Worm (Caenorhabditis elegans): ENCODE data around the gene W02B12.1.
A peak's percentile ranks its signal among the peaks of the same experiment; 100 is the strongest.
"Not testable (repeated sequence)": the region's sequence is repeated elsewhere in the genome, so short reads cannot be mapped to it uniquely, and the experiment has no call there.

The W02B12.1 gene

ce11 chrII:11438417-11438816 is 10.4 kb upstream of the W02B12.1 start, which contains the start of gene vha-6:
vha-6 (minus strand) TSS chrII:11438452.
- TF ChIP-seq nhr-237 (tag; optimal IDR thresholded peaks at IDR 0.05) (no peak), drap-1 (GFP tag; optimal IDR thresholded peaks at IDR 0.05) (no peak), tbx-8 (GFP tag; optimal IDR thresholded peaks at IDR 0.05) (no peak), mab-5 (tag; optimal IDR thresholded peaks at IDR 0.05) (no peak), nhr-2 (tag; optimal IDR thresholded peaks at IDR 0.05) (no peak), sptf-1 (tag; optimal IDR thresholded peaks at IDR 0.05) (no peak), ztf-11 (tag; optimal IDR thresholded peaks at IDR 0.05) (no peak), ceh-39 (tag; optimal IDR thresholded peaks at IDR 0.05) (no peak), unc-62 (GFP tag; optimal IDR thresholded peaks at IDR 0.05) (no peak), blmp-1 (tag; optimal IDR thresholded peaks at IDR 0.05) (no peak), zip-8 (tag; optimal IDR thresholded peaks at IDR 0.05) (no peak), lin-13 (tag; optimal IDR thresholded peaks at IDR 0.05) (no peak), nhr-28 (tag; optimal IDR thresholded peaks at IDR 0.05) (no peak), hlh-1 (tag; optimal IDR thresholded peaks at IDR 0.05) (no peak), unc-120 (tag; optimal IDR thresholded peaks at IDR 0.05; ENCODE audit: poor library complexity, severe bottlenecking) (no peak), bed-3 (GFP tag; optimal IDR thresholded peaks at IDR 0.05) (no peak), ces-1 (GFP tag; optimal IDR thresholded peaks at IDR 0.05) (no peak), nhr-76 (tag; optimal IDR thresholded peaks at IDR 0.05) (no peak)

ce11 chrII:11440265-11440664 is 8.6 kb upstream of the W02B12.1 start, which contains the start of gene VW02B12L.2:
VW02B12L.2 (minus strand) TSS chrII:11440329.
- TF ChIP-seq ham-2 (GFP tag; optimal IDR thresholded peaks at IDR 0.05) (peak; percentile 42), lin-13 (tag; optimal IDR thresholded peaks at IDR 0.05) (peak; percentile 5), zip-8 (tag; optimal IDR thresholded peaks at IDR 0.05) (no peak), tbx-8 (GFP tag; optimal IDR thresholded peaks at IDR 0.05) (no peak), lin-32 (GFP tag; optimal IDR thresholded peaks at IDR 0.05) (peak; percentile 45), drap-1 (GFP tag; optimal IDR thresholded peaks at IDR 0.05) (no peak), unc-120 (tag; optimal IDR thresholded peaks at IDR 0.05; ENCODE audit: poor library complexity, severe bottlenecking) (no peak), ces-1 (GFP tag; optimal IDR thresholded peaks at IDR 0.05) (peak; percentile 94), ceh-39 (tag; optimal IDR thresholded peaks at IDR 0.05) (no peak), cnd-1 (tag; optimal IDR thresholded peaks at IDR 0.05) (peak; percentile 3)

ce11 chrII:11442425-11442824 is 6.4 kb upstream of the W02B12.1 start, which contains the start of gene ebp-2:
ebp-2 (plus strand) TSS chrII:11442725.
- not testable (repeated sequence) for TF ChIP-seq ces-1 (GFP tag; optimal IDR thresholded peaks at IDR 0.05); hlh-1 (tag; optimal IDR thresholded peaks at IDR 0.05); cnd-1 (tag; optimal IDR thresholded peaks at IDR 0.05)

- no peak for TF ChIP-seq nhr-237 (tag; optimal IDR thresholded peaks at IDR 0.05)
- no peak for TF ChIP-seq lin-13 (tag; optimal IDR thresholded peaks at IDR 0.05)
- TF ChIP-seq ceh-39 (tag; optimal IDR thresholded peaks at IDR 0.05), result no peak
- TF ChIP-seq drap-1 (GFP tag; optimal IDR thresholded peaks at IDR 0.05), result no peak
- TF ChIP-seq pha-4 (tag; optimal IDR thresholded peaks at IDR 0.05), result no peak
- TF ChIP-seq mep-1 (tag; optimal IDR thresholded peaks at IDR 0.05), result no peak
- TF ChIP-seq M03D4.4 (tag; optimal IDR thresholded peaks at IDR 0.05), result no peak
- TF ChIP-seq mls-2 (tag; optimal IDR thresholded peaks at IDR 0.05), result no peak
Observed at ce11 chrII:11443128-11443527, 5.7 kb upstream of the W02B12.1 start.

- no peak for TF ChIP-seq ceh-83 (GFP tag; optimal IDR thresholded peaks at IDR 0.05)
- no peak for TF ChIP-seq lsy-2 (tag; optimal IDR thresholded peaks at IDR 0.05)
- TF ChIP-seq M03D4.4 (tag; optimal IDR thresholded peaks at IDR 0.05), result no peak
- no peak for TF ChIP-seq elt-1 (tag; optimal IDR thresholded peaks at IDR 0.05; ENCODE audit: borderline replicate concordance, insufficient read depth)
- TF ChIP-seq hlh-1 (tag; optimal IDR thresholded peaks at IDR 0.05), result no peak
- no peak for TF ChIP-seq nhr-28 (tag; optimal IDR thresholded peaks at IDR 0.05)
- TF ChIP-seq unc-39 (tag; optimal IDR thresholded peaks at IDR 0.05), result no peak
Observed at ce11 chrII:11443862-11444261, 5.0 kb upstream of the W02B12.1 start, which contains the start of gene adbp-1. adbp-1 (plus strand) TSS chrII:11444162.

- TF ChIP-seq sptf-1 (tag; optimal IDR thresholded peaks at IDR 0.05) (no peak), mep-1 (tag; optimal IDR thresholded peaks at IDR 0.05) (no peak), lin-32 (GFP tag; optimal IDR thresholded peaks at IDR 0.05) (no peak), pha-4 (tag; optimal IDR thresholded peaks at IDR 0.05) (no peak), unc-39 (tag; optimal IDR thresholded peaks at IDR 0.05) (no peak), unc-62 (GFP tag; optimal IDR thresholded peaks at IDR 0.05) (no peak), nhr-2 (tag; optimal IDR thresholded peaks at IDR 0.05) (no peak), ztf-11 (tag; optimal IDR thresholded peaks at IDR 0.05) (no peak), hlh-1 (tag; optimal IDR thresholded peaks at IDR 0.05) (no peak), ham-2 (GFP tag; optimal IDR thresholded peaks at IDR 0.05) (no peak), ces-1 (GFP tag; optimal IDR thresholded peaks at IDR 0.05) (no peak), ceh-43 (GFP tag; optimal IDR thresholded peaks at IDR 0.05) (no peak), nhr-28 (tag; optimal IDR thresholded peaks at IDR 0.05) (no peak), cnd-1 (tag; optimal IDR thresholded peaks at IDR 0.05) (no peak)
Observed at ce11 chrII:11444973-11445372, 3.8 kb upstream of the W02B12.1 start, which contains the start of gene W02B12.13. W02B12.13 (plus strand) TSS chrII:11445273.
